Fruit fly (Drosophila melanogaster): ENCODE results near the gene Sptr.

Sptr gene

DNA sequence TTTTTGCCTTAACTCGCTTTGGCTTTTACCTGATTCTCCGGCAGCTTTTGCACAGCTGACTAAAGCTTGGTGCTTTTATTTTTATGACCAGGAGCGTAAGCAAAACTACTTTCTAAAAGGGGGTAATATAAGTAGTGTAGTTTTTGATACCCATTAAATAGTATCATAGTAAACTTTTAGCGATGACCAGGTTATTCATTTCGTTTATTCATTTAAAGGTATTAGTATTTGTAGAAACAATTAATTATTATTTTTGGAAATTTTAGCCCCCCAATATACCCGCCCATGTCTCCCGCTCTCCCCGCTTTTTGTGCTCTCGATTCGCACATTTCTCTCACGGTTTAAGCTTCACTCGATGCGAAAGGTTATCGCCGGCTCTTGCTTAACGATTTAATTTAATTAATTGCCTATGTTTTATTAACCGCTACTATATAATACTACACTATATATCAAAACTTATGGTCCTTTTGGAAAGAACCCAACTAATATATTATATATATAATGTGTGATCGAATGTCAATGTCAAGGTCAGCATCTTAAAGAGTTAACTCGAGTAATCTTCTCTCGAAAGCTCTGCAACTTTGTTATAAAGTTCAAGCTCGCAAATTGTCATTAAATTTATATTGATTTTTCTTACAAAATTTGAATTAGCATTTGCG, at the start of gene Sptr:
Gene Sptr, minus strand, starts transcription at position 61 of the 659 bp plus-strand sequence.
- no peak for TF ChIP-seq Dll (optimal IDR thresholded peaks at IDR 0.05)
- no peak for TF ChIP-seq usp (GFP tag; optimal IDR thresholded peaks at IDR 0.05)
- no peak for TF ChIP-seq psq (optimal IDR thresholded peaks at IDR 0.05)
- TF ChIP-seq CG8478 (optimal IDR thresholded peaks at IDR 0.05): no peak
- no peak for TF ChIP-seq EcR (GFP tag; optimal IDR thresholded peaks at IDR 0.05)
- TF ChIP-seq pan (optimal IDR thresholded peaks at IDR 0.05): no peak

DNA sequence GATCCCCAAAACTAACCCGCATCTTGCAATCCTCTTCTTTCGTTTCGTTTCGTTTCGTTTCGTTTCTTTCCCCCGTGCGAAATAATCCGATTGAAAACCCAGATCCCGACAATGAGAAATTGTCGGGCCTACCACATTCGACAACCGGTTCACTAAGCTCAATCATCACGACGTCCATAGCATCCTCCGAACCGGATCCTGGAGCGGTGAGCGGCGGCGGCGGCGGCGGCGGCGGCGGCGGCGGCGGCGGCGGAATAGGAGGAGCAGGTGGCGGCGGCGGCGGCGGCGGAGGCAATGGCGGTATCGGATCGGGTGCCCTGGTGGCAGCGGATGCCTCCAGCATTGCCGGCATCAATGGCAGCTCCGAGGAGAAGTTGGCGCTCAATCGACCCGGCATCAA, 48.0 kb upstream of the Sptr start:
- TF ChIP-seq CG8478 (optimal IDR thresholded peaks at IDR 0.05) (no peak), pan (optimal IDR thresholded peaks at IDR 0.05) (no peak), Dll (optimal IDR thresholded peaks at IDR 0.05) (no peak), psq (optimal IDR thresholded peaks at IDR 0.05) (no peak), usp (GFP tag; optimal IDR thresholded peaks at IDR 0.05) (no peak), EcR (GFP tag; optimal IDR thresholded peaks at IDR 0.05) (no peak)

DNA sequence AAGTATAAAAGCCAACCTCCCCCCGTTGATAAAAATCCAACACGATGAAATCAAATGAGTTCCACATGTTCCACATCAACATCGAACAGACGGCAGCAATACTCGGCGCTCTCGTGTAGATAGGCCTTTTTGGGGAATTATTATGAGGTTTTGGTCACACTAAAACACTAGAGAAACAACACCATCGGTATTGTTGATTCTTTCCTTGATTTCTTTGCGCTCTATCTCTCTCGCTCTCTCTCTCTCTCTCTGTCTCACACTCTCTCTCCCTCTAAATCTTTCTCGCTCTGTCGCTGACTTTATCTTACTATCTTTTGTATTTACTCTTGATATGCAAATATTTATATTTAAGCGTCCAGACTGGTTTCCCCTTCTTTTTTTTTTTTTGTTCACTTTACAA, 46.5 kb upstream of the Sptr start:
- no peak for TF ChIP-seq pan (optimal IDR thresholded peaks at IDR 0.05)
- no peak for TF ChIP-seq Dll (optimal IDR thresholded peaks at IDR 0.05)
- TF ChIP-seq CG8478 (optimal IDR thresholded peaks at IDR 0.05): no peak
- no peak for TF ChIP-seq usp (GFP tag; optimal IDR thresholded peaks at IDR 0.05)
- no peak for TF ChIP-seq psq (optimal IDR thresholded peaks at IDR 0.05)
- no peak for TF ChIP-seq EcR (GFP tag; optimal IDR thresholded peaks at IDR 0.05)

DNA sequence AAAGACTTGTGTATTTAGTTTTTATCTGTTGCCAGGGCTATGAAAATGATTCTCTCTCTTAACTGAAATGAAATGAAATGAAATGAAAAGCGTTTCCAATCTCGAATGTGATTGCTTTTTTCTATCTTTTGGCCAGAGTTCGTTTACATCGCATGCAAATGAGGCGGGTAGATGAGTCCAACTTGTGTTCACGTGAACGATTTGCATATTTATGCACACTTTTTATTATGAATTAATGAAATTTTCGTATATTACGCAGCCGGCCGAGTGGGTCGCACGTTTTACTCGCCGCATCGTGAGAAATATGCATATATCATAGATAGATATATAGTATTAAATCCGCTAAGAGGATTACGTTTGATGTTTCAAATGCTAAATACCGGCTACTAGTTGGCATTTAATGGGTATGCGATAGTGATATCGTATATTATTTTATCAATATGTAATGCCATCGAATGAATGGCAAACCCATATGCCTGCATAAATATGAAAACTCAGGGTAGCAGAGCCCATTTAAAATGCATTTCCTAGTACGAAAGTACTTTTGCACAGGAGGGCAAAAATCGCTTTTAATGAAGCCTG, 40.9 kb upstream of the Sptr start:
- TF ChIP-seq EcR (GFP tag; optimal IDR thresholded peaks at IDR 0.05): no peak

DNA sequence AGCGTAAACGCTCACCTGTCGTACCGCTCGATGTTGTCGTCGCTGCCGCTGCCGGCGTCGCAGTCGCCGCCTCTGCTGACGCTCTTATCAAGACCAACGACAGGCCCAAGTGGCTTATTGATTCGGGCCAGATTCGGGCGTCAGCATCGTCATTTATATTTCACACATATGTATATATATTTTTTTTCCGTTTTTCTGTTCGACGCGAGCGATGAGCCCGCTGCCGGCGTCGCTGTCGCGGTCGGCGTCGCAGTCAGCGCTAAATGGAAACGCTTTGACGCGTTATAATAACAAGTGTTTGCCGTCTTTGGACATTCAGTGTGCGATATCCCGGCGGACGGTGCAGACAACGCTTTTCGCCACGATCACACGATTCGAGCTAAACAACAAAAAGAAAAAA, 37.8 kb upstream of the Sptr start:
- TF ChIP-seq CG8478 (optimal IDR thresholded peaks at IDR 0.05): no peak
- no peak for TF ChIP-seq Dll (optimal IDR thresholded peaks at IDR 0.05)
- no peak for TF ChIP-seq EcR (GFP tag; optimal IDR thresholded peaks at IDR 0.05)
- no peak for TF ChIP-seq usp (GFP tag; optimal IDR thresholded peaks at IDR 0.05)
- TF ChIP-seq pan (optimal IDR thresholded peaks at IDR 0.05): no peak
- TF ChIP-seq psq (optimal IDR thresholded peaks at IDR 0.05): no peak

DNA sequence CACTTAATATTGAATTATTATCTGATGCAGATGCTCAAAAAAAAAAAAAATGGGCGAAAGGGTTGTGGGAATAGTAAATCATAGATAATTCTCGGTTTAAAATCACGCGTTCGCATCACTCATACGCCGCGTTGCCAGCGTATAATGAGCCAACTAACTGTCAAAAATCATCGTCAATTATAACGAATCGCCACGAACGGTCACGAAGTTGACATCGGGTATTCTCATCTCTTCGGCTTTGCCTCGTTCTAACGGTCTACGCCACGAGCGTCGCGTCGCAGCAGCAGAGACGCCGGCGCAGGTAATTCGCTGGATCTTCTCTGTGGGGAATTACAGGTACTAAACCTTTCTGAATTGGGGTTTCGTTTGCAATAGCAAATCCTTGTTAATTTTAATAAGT, 37.1 kb upstream of the Sptr start:
- no peak for TF ChIP-seq Dll (optimal IDR thresholded peaks at IDR 0.05)
- no peak for TF ChIP-seq EcR (GFP tag; optimal IDR thresholded peaks at IDR 0.05)
- TF ChIP-seq psq (optimal IDR thresholded peaks at IDR 0.05): no peak
- no peak for TF ChIP-seq usp (GFP tag; optimal IDR thresholded peaks at IDR 0.05)
- no peak for TF ChIP-seq CG8478 (optimal IDR thresholded peaks at IDR 0.05)
- TF ChIP-seq pan (optimal IDR thresholded peaks at IDR 0.05): no peak

DNA sequence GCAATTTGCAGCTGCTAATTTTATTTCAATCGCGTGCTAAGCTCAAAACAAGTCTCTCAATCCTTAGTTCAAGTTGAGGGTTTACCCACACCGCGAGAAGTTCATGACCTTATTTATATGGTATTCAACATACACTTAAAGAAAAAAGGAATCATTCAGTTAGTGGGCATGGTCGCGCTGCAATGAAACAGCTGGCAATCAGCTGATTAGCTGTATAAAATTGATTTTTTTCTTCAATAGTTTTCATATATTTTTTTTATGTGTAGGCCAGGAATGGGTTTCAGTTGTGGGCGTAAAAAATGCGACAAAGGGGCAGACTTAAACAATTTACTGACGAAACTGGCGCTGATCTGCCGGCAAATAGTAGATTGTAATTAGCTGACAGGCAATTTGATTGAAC, 34.9 kb upstream of the Sptr start:
- TF ChIP-seq pan (optimal IDR thresholded peaks at IDR 0.05): no peak
- no peak for TF ChIP-seq CG8478 (optimal IDR thresholded peaks at IDR 0.05)
- TF ChIP-seq usp (GFP tag; optimal IDR thresholded peaks at IDR 0.05): no peak
- TF ChIP-seq EcR (GFP tag; optimal IDR thresholded peaks at IDR 0.05): no peak
- no peak for TF ChIP-seq Dll (optimal IDR thresholded peaks at IDR 0.05)
- no peak for TF ChIP-seq psq (optimal IDR thresholded peaks at IDR 0.05)

DNA sequence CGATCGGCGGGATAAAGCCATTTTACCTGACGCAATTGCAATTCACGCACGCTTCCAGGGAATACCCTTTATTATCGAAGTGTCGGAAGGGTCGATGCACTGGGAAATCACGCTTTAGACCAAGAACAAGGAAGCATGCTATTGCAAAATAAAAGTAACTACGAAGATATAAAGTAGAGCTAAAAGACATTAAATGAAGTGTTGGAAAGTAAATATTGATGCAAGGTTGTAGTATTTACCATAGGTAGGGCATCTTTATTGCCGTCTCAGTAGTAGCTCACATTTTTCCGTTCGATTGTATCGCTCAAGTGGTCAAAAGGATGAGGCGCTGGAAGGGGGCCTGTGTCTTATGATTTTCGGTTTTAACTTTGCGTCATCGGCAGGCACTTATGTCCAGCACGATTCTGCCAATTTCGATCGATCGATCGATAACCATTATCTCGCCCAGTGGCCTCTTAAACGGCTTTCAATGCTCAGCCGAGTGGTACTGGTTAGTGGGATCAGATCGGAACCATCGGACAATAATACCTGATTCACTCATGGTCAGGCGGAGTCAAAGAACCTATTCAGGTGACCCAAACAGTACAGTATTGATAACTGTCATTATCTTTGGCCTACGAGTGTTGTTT, 33.5 kb upstream of the Sptr start:
- TF ChIP-seq usp (GFP tag; optimal IDR thresholded peaks at IDR 0.05) (no peak), EcR (GFP tag; optimal IDR thresholded peaks at IDR 0.05) (no peak), pan (optimal IDR thresholded peaks at IDR 0.05) (no peak), psq (optimal IDR thresholded peaks at IDR 0.05) (no peak)

DNA sequence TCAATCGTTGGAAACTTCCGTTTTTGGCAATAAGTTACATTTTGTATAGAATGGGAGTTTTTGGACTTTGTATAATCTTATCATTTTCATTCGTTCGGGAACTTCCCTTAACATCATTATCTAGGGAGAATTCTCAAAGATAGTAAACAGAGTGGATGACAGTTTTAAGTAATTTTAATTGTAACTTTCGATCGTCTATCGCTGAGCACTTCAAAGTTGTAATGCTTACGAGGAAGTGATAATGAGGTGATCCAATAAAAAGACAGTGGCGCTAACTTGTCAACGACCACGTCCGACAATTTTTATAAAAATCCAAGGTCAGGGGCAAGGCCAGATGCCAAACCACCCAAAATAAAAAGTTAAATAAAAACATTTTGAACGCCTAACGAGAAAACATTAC, 32.1 kb upstream of the Sptr start:
- no peak for TF ChIP-seq usp (GFP tag; optimal IDR thresholded peaks at IDR 0.05)
- no peak for TF ChIP-seq CG8478 (optimal IDR thresholded peaks at IDR 0.05)
- no peak for TF ChIP-seq EcR (GFP tag; optimal IDR thresholded peaks at IDR 0.05)

DNA sequence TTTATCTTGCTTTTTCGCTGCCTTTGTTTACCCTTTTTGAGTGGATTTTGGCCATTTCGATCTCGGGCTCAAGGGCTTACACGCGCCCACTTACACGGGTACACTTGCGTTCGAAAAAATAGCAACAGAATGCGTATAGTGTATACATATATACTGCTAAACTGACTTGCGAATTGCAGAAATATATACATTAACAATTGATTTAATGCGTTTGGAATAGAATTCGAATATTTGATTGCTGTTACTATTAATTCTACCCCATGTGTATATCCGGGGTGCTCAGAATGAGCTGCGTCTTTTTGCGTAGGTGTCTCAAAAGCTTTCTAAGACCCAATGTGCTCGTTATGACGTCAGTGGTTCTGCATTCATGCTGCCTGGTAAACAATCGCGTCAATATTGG, 29.2 kb upstream of the Sptr start:
- no peak for TF ChIP-seq Dll (optimal IDR thresholded peaks at IDR 0.05)
- no peak for TF ChIP-seq usp (GFP tag; optimal IDR thresholded peaks at IDR 0.05)
- TF ChIP-seq EcR (GFP tag; optimal IDR thresholded peaks at IDR 0.05): no peak
- no peak for TF ChIP-seq psq (optimal IDR thresholded peaks at IDR 0.05)
- TF ChIP-seq pan (optimal IDR thresholded peaks at IDR 0.05): no peak
- TF ChIP-seq CG8478 (optimal IDR thresholded peaks at IDR 0.05): no peak

DNA sequence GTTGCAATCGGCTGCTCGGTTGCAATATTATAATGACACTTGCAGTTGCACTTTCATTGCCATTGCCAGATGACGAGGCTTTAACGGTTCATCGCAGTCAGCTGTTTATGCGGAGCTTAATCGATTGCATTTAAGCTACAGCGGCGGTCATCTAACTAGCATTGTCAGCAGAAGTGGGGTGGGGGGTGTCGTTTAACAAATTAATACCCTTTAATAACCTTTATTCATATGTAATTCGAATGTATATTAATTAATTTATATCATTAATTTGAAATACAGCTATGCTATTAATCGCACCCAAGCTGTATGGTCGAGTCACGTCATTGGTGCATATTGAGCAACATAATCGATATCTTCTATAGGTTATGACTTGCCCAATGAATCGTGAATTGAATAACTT, 28.6 kb upstream of the Sptr start:
- no peak for TF ChIP-seq psq (optimal IDR thresholded peaks at IDR 0.05)
- TF ChIP-seq usp (GFP tag; optimal IDR thresholded peaks at IDR 0.05): no peak
- TF ChIP-seq EcR (GFP tag; optimal IDR thresholded peaks at IDR 0.05): no peak
- TF ChIP-seq CG8478 (optimal IDR thresholded peaks at IDR 0.05): no peak
- no peak for TF ChIP-seq Dll (optimal IDR thresholded peaks at IDR 0.05)
- TF ChIP-seq pan (optimal IDR thresholded peaks at IDR 0.05): no peak

DNA sequence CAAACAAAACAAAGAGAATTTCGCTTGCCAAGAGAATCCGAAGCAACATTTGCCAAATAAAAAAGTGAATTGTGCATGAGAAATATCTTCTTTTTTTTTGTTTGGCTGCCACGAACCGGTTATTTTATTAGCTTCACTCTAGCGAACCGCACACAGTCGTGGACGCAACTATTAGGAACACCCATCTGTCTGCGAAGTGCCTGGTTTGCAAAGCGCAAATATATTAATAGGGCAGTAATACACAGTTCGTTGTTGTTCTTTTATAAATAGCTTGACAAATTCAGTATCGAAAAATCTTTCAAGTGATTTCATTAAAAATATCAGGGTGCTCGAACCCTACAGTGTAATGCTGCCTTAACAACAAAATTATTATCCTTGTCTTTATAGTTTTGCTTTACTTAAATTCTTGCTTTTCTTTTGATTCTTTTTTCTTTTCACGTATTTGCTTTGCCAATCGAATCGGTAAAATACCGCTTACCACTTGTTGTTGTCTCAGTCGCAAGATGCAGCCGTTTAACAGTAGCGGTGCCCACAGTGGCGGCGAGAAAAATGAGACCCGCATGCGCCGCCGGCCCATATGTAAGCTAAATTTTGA, 27.3 kb upstream of the Sptr start:
- TF ChIP-seq psq (optimal IDR thresholded peaks at IDR 0.05) (no peak), Dll (optimal IDR thresholded peaks at IDR 0.05) (no peak), CG8478 (optimal IDR thresholded peaks at IDR 0.05) (no peak), pan (optimal IDR thresholded peaks at IDR 0.05) (no peak), usp (GFP tag; optimal IDR thresholded peaks at IDR 0.05) (no peak), EcR (GFP tag; optimal IDR thresholded peaks at IDR 0.05) (no peak)
